Worm (Caenorhabditis elegans) whole organism, early embryonic: ENCODE measurements around the gene C09B8.4.

ENCODE experiments used
- B0310.2 ChIP-seq: sonication (generic microtip); optimal IDR thresholded peaks from 2 replicates; lab custom pipeline; 2016; ENCODE audit warnings: mild to moderate bottlenecking, missing genetic modification characterization, missing compliant biosample characterization
- F13C5.2 ChIP-seq: sonication (generic microtip); optimal IDR thresholded peaks from 2 replicates; lab custom pipeline; 2017; ENCODE audit warnings: mild to moderate bottlenecking, missing genetic modification characterization, inconsistent platforms, missing compliant biosample characterization
- aly-1 ChIP-seq: sonication (generic microtip); optimal IDR thresholded peaks from 2 replicates; lab custom pipeline; 2016; ENCODE audit warnings: missing genetic modification characterization, missing compliant biosample characterization
- ama-1 ChIP-seq: fragments of 150-350 bp; optimal IDR thresholded peaks from 2 replicates; lab custom pipeline; 2014
- ceh-13 ChIP-seq: fragments of 200-800 bp; sonication (Bioruptor generic); optimal IDR thresholded peaks from 2 replicates; lab custom pipeline; 2018; ENCODE audit warnings: mild to moderate bottlenecking, missing genetic modification characterization, missing compliant biosample characterization
- ceh-36 ChIP-seq: sonication (generic microtip); optimal IDR thresholded peaks from 2 replicates; lab custom pipeline; 2016; ENCODE audit warnings: missing genetic modification characterization, inconsistent platforms, missing compliant biosample characterization
- ets-7 ChIP-seq: sonication (generic microtip); optimal IDR thresholded peaks from 2 replicates; lab custom pipeline; 2016; ENCODE audit warnings: missing genotype, missing genetic modification characterization, missing compliant biosample characterization
- flt-1 ChIP-seq: fragments of 200-800 bp; sonication (Bioruptor generic); IDR thresholded peaks from 2 replicates; pipeline ENCODE4 v1.3.6; 2022; ENCODE audit warnings: missing genetic modification characterization, missing compliant biosample characterization
- hmbx-1 ChIP-seq: sonication (generic microtip); optimal IDR thresholded peaks from 2 replicates; lab custom pipeline; 2016; ENCODE audit warnings: mild to moderate bottlenecking, missing genetic modification characterization, missing compliant biosample characterization
- hmg-4 ChIP-seq: fragments of 200-800 bp; sonication (Bioruptor generic); optimal IDR thresholded peaks from 2 replicates; lab custom pipeline; 2018; ENCODE audit warnings: mild to moderate bottlenecking, missing genetic modification characterization, missing compliant biosample characterization
- hnd-1 ChIP-seq: sonication (generic microtip); optimal IDR thresholded peaks from 2 replicates; lab custom pipeline; 2016; ENCODE audit warnings: missing genetic modification characterization, missing compliant biosample characterization
- pes-1 ChIP-seq: fragments of 200-800 bp; sonication (Bioruptor generic); IDR thresholded peaks from 2 replicates; pipeline ENCODE4 v1.3.6; 2022; ENCODE audit warnings: missing genetic modification reagents, missing genetic modification characterization, missing compliant biosample characterization
- scrt-1 ChIP-seq: fragments of 200-800 bp; sonication (Bioruptor generic); IDR thresholded peaks from 2 replicates; pipeline ENCODE4 v1.3.6; 2022; ENCODE audit warnings: missing genetic modification characterization, missing compliant biosample characterization
- sea-1 ChIP-seq: fragments of 200-800 bp; sonication (Bioruptor generic); conservative IDR thresholded peaks from 2 replicates; pipeline ENCODE4 v1.3.6; 2022; ENCODE audit warnings: missing genetic modification characterization, missing compliant biosample characterization
- tbx-11 ChIP-seq: fragments of 200-800 bp; sonication (Bioruptor generic); IDR thresholded peaks from 2 replicates; pipeline ENCODE4 v1.3.6; 2022; ENCODE audit warnings: missing genetic modification characterization, missing compliant biosample characterization
- tbx-37 ChIP-seq: fragments of 200-800 bp; sonication (Bioruptor generic); conservative IDR thresholded peaks from 2 replicates; pipeline ENCODE4 v1.3.6; 2022; ENCODE audit warnings: missing genetic modification reagents, missing genetic modification characterization, missing compliant biosample characterization
- tra-4 ChIP-seq: sonication (generic microtip); optimal IDR thresholded peaks from 2 replicates; lab custom pipeline; 2017; ENCODE audit warnings: missing genetic modification characterization, missing compliant biosample characterization

The C09B8.4 gene

DNA sequence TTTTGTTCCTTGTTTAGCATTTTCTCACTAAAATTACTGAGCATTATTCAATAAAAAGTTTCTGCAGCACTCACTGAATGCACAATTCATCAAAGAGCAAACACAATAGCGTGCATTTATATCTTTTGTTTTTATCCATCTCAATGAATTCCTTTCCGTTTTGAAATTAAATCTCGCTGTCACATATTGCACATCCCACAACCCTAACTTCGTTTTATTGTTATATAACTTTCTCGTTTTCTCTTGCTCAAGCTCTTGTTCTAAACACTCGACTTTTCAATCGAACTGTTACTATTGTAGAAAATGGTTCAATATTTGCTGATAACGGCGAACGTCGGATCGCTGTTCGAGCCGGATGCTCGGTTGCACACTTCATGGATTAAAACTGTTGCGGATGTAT is 11.4 kb upstream of the C09B8.4 start, which contains the start of gene ipp-5:
Gene ipp-5 (plus strand): TSS at position 301 of the 400 bp plus-strand sequence.
- TF ChIP-seq tbx-11 (GFP tag; lab: Robert Waterston, UW), result no peak
- TF ChIP-seq B0310.2 (tag; lab: Kevin White, UChicago), result no peak
- TF ChIP-seq tbx-37 (GFP tag; lab: Robert Waterston, UW), result no peak
- TF ChIP-seq ceh-36, result no peak
- TF ChIP-seq ceh-13 (GFP tag; lab: Kevin White, UChicago), result no peak
- no peak for TF ChIP-seq hmg-4 (GFP tag; lab: Kevin White, UChicago)

- no peak for TF ChIP-seq tra-4 (tag; lab: Kevin White, UChicago)
- TF ChIP-seq tbx-11 (GFP tag; lab: Robert Waterston, UW), result no peak
- TF ChIP-seq tbx-37 (GFP tag; lab: Robert Waterston, UW), result no peak
- no peak for TF ChIP-seq ets-7 (tag; lab: Kevin White, UChicago)
- no peak for TF ChIP-seq hmg-4 (GFP tag; lab: Kevin White, UChicago)
- TF ChIP-seq flt-1 (GFP tag; lab: Robert Waterston, UW), result no peak
- TF ChIP-seq B0310.2 (tag; lab: Kevin White, UChicago), result no peak
- no peak for TF ChIP-seq pes-1 (GFP tag; lab: Robert Waterston, UW)
- TF ChIP-seq aly-1, result no peak
- no peak for TF ChIP-seq scrt-1 (GFP tag; lab: Robert Waterston, UW)
- TF ChIP-seq ceh-13 (GFP tag; lab: Kevin White, UChicago), result no peak
- TF ChIP-seq F13C5.2 (tag; lab: Kevin White, UChicago), result no peak
- no peak for TF ChIP-seq ama-1 (lab: Kevin White, UChicago)
- no peak for TF ChIP-seq ceh-36
- TF ChIP-seq hnd-1 (tag; lab: Kevin White, UChicago), result no peak
Measured at ce11 chrX:6029075-6029474, 9.3 kb upstream of the C09B8.4 start.

ce11 chrX:6026732-6027528 is 7.2 kb upstream of the C09B8.4 start:
- TF ChIP-seq tbx-11 (GFP tag; lab: Robert Waterston, UW) (no peak), ama-1 (lab: Kevin White, UChicago) (no peak), tra-4 (tag; lab: Kevin White, UChicago) (no peak), hmg-4 (GFP tag; lab: Kevin White, UChicago) (no peak), B0310.2 (tag; lab: Kevin White, UChicago) (no peak), pes-1 (GFP tag; lab: Robert Waterston, UW) (no peak), tbx-37 (GFP tag; lab: Robert Waterston, UW) (no peak), hnd-1 (tag; lab: Kevin White, UChicago) (no peak), scrt-1 (GFP tag; lab: Robert Waterston, UW) (no peak), ceh-13 (GFP tag; lab: Kevin White, UChicago) (no peak), ets-7 (tag; lab: Kevin White, UChicago) (no peak), sea-1 (GFP tag; lab: Robert Waterston, UW) (no peak), aly-1 (no peak), ceh-36 (no peak), F13C5.2 (tag; lab: Kevin White, UChicago) (no peak), flt-1 (GFP tag; lab: Robert Waterston, UW) (no peak), hmbx-1 (tag; lab: Kevin White, UChicago) (no peak)

DNA sequence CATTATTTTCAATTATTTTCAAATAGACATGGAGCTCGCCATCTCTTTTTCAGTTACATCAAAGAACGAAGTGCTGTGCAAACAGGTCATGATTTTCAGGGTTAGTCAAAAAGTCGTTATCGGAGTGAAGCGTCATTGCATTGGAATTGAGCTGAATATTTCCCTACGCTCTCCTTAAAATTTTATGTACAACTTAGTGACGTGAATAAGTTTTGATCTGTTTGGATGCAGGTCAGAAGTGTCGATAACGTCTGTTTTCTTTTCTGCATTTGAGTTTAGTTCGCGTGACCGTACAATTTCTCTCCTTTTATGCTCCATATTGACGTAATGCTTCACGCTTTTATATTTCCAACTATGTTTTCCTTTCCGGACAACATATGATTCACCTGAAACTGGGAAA is 5.2 kb upstream of the C09B8.4 start:
- TF ChIP-seq ets-7 (tag; lab: Kevin White, UChicago), result no peak
- no peak for TF ChIP-seq B0310.2 (tag; lab: Kevin White, UChicago)
- no peak for TF ChIP-seq pes-1 (GFP tag; lab: Robert Waterston, UW)
- TF ChIP-seq ama-1 (lab: Kevin White, UChicago), result no peak
- TF ChIP-seq ceh-36, result no peak
- TF ChIP-seq tbx-11 (GFP tag; lab: Robert Waterston, UW), result no peak
- no peak for TF ChIP-seq sea-1 (GFP tag; lab: Robert Waterston, UW)
- TF ChIP-seq scrt-1 (GFP tag; lab: Robert Waterston, UW), result no peak
- no peak for TF ChIP-seq tra-4 (tag; lab: Kevin White, UChicago)
- TF ChIP-seq aly-1, result no peak
- no peak for TF ChIP-seq F13C5.2 (tag; lab: Kevin White, UChicago)
- TF ChIP-seq tbx-37 (GFP tag; lab: Robert Waterston, UW), result no peak
- no peak for TF ChIP-seq hnd-1 (tag; lab: Kevin White, UChicago)
- TF ChIP-seq flt-1 (GFP tag; lab: Robert Waterston, UW), result no peak
- TF ChIP-seq hmbx-1 (tag; lab: Kevin White, UChicago), result no peak

DNA sequence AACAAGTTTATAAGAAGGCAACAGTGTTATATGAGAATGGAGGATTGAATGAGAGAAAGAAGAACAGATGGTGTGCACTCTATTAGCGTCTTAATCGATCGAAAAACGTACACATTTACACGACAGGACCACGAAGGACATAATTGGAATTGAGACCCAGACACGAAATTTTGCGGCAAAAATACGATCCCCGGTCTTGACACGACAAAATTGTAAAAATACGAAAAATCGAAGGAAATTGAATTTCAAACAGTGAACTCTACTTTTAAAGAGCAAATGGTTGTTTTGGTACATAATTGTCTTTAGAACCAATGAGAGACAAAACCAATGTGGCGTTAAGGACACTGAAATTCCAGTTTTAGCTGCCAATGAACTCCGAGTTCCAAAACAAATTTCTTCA is 2.7 kb upstream of the C09B8.4 start, which contains the start of gene lelo-3:
Gene lelo-3 (minus strand): TSS at position 101 of the 400 bp plus-strand sequence.
- TF ChIP-seq hnd-1 (tag; lab: Kevin White, UChicago) (no peak), flt-1 (GFP tag; lab: Robert Waterston, UW) (no peak), hmbx-1 (tag; lab: Kevin White, UChicago) (no peak), pes-1 (GFP tag; lab: Robert Waterston, UW) (no peak), tra-4 (tag; lab: Kevin White, UChicago) (no peak), ceh-36 (no peak)

DNA sequence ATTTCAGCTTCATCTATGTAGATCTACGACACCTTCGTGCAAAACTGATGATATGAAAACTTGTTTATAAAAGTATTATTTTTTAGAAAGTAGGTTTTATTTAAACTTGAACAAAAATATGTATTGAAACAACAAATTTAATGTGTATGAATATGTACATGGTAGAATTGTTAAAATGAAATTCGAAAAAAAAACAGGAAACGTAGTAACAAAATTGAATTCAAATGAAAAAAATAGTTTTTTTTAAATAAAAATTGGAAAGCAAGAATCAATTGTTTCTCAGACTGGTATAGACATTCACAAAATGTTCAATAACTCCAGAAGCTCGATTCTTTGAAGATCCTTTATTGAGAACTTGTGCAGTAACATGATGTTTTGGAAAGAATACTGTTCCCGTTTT is 1.0 kb upstream of the C09B8.4 start:
- TF ChIP-seq ceh-13 (GFP tag; lab: Kevin White, UChicago) (no peak), aly-1 (no peak), ets-7 (tag; lab: Kevin White, UChicago) (no peak)

DNA sequence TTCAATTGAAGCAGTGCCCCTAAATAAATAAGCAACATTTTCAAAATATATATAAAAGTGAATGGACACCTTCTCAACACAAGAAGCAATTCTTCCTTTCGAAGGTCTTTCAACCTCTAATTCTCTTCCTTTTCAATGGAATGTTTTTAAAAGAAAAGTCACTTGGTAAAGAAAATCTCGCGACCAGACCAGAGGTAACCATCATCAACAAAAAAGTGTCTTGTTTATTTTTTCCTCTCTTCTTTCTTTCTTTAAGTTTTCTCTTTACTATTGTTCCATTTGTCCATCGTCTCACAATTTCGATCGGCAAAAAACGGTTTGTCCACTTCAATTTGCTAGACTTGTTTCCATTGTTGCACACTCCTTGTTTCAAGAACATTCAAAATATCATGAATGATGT is 4.6 kb downstream of the C09B8.4 start, which contains the start of gene C09B8.8:
Gene C09B8.8 (plus strand): TSS at position 397 of the 400 bp plus-strand sequence.
- TF ChIP-seq ceh-36 (no peak), flt-1 (GFP tag; lab: Robert Waterston, UW) (no peak), pes-1 (GFP tag; lab: Robert Waterston, UW) (no peak), F13C5.2 (tag; lab: Kevin White, UChicago) (no peak), aly-1 (no peak), ets-7 (tag; lab: Kevin White, UChicago) (no peak)
